Fruit fly (Drosophila melanogaster) whole organism, embryonic: ENCODE data around the gene CG7879.
A peak's percentile ranks its signal among the peaks of the same experiment; 100 is the strongest.

Source experiments
- B-H2 ChIP-seq: fragments of 200-800 bp; sonication (Bioruptor generic); optimal IDR thresholded peaks from 2 replicates; lab custom pipeline; 2018; ENCODE audit warnings: missing biosample characterization, mild to moderate bottlenecking, missing genetic modification characterization
- CG10209 ChIP-seq: fragments of 200-800 bp; sonication (Bioruptor generic); optimal IDR thresholded peaks from 3 replicates; lab custom pipeline; 2017; ENCODE audit warnings: missing biosample characterization, mild to moderate bottlenecking, missing genetic modification characterization, missing genetic modification reagents
- CG11695 ChIP-seq: fragments of 200-800 bp; sonication (Bioruptor generic); IDR thresholded peaks from 3 replicates; pipeline ENCODE4 v1.3.6; 2022; ENCODE audit warnings: missing biosample characterization, missing genetic modification characterization
- CG1233 ChIP-seq: fragments of 200-800 bp; sonication (Bioruptor generic); optimal IDR thresholded peaks from 4 replicates; lab custom pipeline; 2018; ENCODE audit warnings: missing biosample characterization, mild to moderate bottlenecking, missing genetic modification characterization
- CG13287 ChIP-seq: fragments of 200-800 bp; sonication (Bioruptor generic); IDR thresholded peaks from 2 replicates; pipeline ENCODE4 v1.3.6; 2022; ENCODE audit warnings: missing biosample characterization, missing genetic modification characterization; ENCODE audit not compliant: partially characterized antibody
- CG13296 ChIP-seq: fragments of 200-800 bp; sonication (Bioruptor generic); optimal IDR thresholded peaks from 3 replicates; lab custom pipeline; 2018; ENCODE audit warnings: missing biosample characterization, mild to moderate bottlenecking, missing genetic modification characterization
- CG1603 ChIP-seq: fragments of 200-800 bp; sonication (Bioruptor generic); optimal IDR thresholded peaks from 2 replicates; lab custom pipeline; 2019; ENCODE audit warnings: missing biosample characterization, mild to moderate bottlenecking, missing genetic modification characterization, moderate library complexity
- CG17802 ChIP-seq: fragments of 200-800 bp; sonication (Bioruptor generic); optimal IDR thresholded peaks from 2 replicates; lab custom pipeline; 2018; ENCODE audit warnings: missing biosample characterization, mild to moderate bottlenecking, missing genetic modification characterization, moderate library complexity
- CG32767 ChIP-seq: fragments of 200-800 bp; sonication (Bioruptor generic); IDR thresholded peaks from 2 replicates; pipeline ENCODE4 v1.3.6; 2022; ENCODE audit warnings: missing biosample characterization, missing genetic modification characterization
- CG34376 ChIP-seq: fragments of 200-800 bp; sonication (Bioruptor generic); optimal IDR thresholded peaks from 2 replicates; lab custom pipeline; 2018; ENCODE audit warnings: missing biosample characterization, mild to moderate bottlenecking, missing genetic modification characterization
- CG3847 ChIP-seq: fragments of 200-800 bp; sonication (Bioruptor generic); IDR thresholded peaks from 2 replicates; pipeline ENCODE4 v1.3.6; 2022; ENCODE audit warnings: missing biosample characterization, missing genetic modification characterization
- CG3995 ChIP-seq: fragments of 200-800 bp; sonication (Bioruptor generic); optimal IDR thresholded peaks from 3 replicates; lab custom pipeline; 2016; ENCODE audit warnings: missing biosample characterization, missing genetic modification characterization
- CG42726 ChIP-seq: fragments of 200-800 bp; sonication (Bioruptor generic); IDR thresholded peaks from 2 replicates; pipeline ENCODE4 v1.3.6; 2022; ENCODE audit warnings: missing biosample characterization, missing genetic modification characterization; ENCODE audit not compliant: partially characterized antibody
- CG4854 ChIP-seq: fragments of 200-800 bp; sonication (Bioruptor generic); optimal IDR thresholded peaks from 2 replicates; lab custom pipeline; 2016; ENCODE audit warnings: missing biosample characterization, missing genetic modification characterization, inconsistent platforms
- CG5953 ChIP-seq: fragments of 200-800 bp; sonication (Bioruptor generic); IDR thresholded peaks from 2 replicates; pipeline ENCODE4 v1.3.6; 2022; ENCODE audit warnings: missing biosample characterization, missing genetic modification characterization
- CG7839 ChIP-seq: fragments of 200-800 bp; sonication (Bioruptor generic); optimal IDR thresholded peaks from 3 replicates; lab custom pipeline; 2018; ENCODE audit warnings: missing biosample characterization, mild to moderate bottlenecking, missing genetic modification characterization, moderate library complexity
- CG8290 ChIP-seq, 3 experiments: fragments of 200-800 bp; sonication (Bioruptor generic); optimal IDR thresholded peaks; 2 replicates each; lab custom pipeline; 2016 to 2019; ENCODE audit warnings: missing biosample characterization in 3 of 3, missing genetic modification characterization in 3 of 3, mild to moderate bottlenecking in 2 of 3, moderate library complexity in 1 of 3
- CG8765 ChIP-seq: fragments of 200-800 bp; sonication (Bioruptor generic); IDR thresholded peaks from 2 replicates; pipeline ENCODE4 v1.3.6; 2022; ENCODE audit warnings: missing biosample characterization, missing genetic modification characterization
- CG8924 ChIP-seq: fragments of 200-800 bp; optimal IDR thresholded peaks from 3 replicates; lab custom pipeline; 2019; ENCODE audit warnings: missing biosample characterization, mild to moderate bottlenecking, missing genetic modification characterization, moderate library complexity
- CG8944 ChIP-seq: fragments of 200-800 bp; sonication (Bioruptor generic); optimal IDR thresholded peaks from 3 replicates; lab custom pipeline; 2016; ENCODE audit warnings: missing biosample characterization, missing genetic modification characterization
- CG9609 ChIP-seq: fragments of 200-800 bp; sonication (Bioruptor generic); optimal IDR thresholded peaks from 3 replicates; lab custom pipeline; 2016; ENCODE audit warnings: missing biosample characterization, missing genetic modification characterization
- CG9727 ChIP-seq: fragments of 200-800 bp; sonication (Bioruptor generic); optimal IDR thresholded peaks from 3 replicates; lab custom pipeline; 2017; ENCODE audit warnings: missing biosample characterization, mild to moderate bottlenecking, missing genetic modification characterization
- Dip3 ChIP-seq: fragments of 200-800 bp; sonication (Bioruptor generic); optimal IDR thresholded peaks from 3 replicates; lab custom pipeline; 2016; ENCODE audit warnings: missing biosample characterization, missing genetic modification characterization
- HLHmδ ChIP-seq: fragments of 200-800 bp; sonication (Bioruptor generic); optimal IDR thresholded peaks from 2 replicates; lab custom pipeline; 2018; ENCODE audit warnings: missing biosample characterization, mild to moderate bottlenecking, missing genetic modification characterization, moderate library complexity
- Hr39 ChIP-seq: fragments of >200 bp; optimal IDR thresholded peaks from 2 replicates; lab custom pipeline; 2017
- Usf ChIP-seq: fragments of 200-800 bp; sonication (Bioruptor generic); optimal IDR thresholded peaks from 2 replicates; lab custom pipeline; 2017; ENCODE audit warnings: missing genotype, missing biosample characterization, missing genetic modification characterization
- ab ChIP-seq: fragments of 200-800 bp; sonication (Bioruptor generic); optimal IDR thresholded peaks from 2 replicates; lab custom pipeline; 2016; ENCODE audit warnings: missing biosample characterization, missing genetic modification characterization
- al ChIP-seq: fragments of 200-800 bp; sonication (Bioruptor generic); IDR thresholded peaks from 2 replicates; pipeline ENCODE4 v1.3.6; 2022; ENCODE audit warnings: missing biosample characterization, missing genetic modification characterization
- aop ChIP-seq: fragments of 200-800 bp; sonication (Bioruptor generic); IDR thresholded peaks from 2 replicates; pipeline ENCODE4 v1.3.6; 2022; ENCODE audit warnings: missing biosample characterization, missing genetic modification characterization
- ato ChIP-seq: fragments of 200-800 bp; sonication (Bioruptor generic); IDR thresholded peaks from 2 replicates; pipeline ENCODE4 v1.3.6; 2022; ENCODE audit warnings: missing biosample characterization, missing genetic modification characterization; ENCODE audit not compliant: partially characterized antibody
- caup ChIP-seq: fragments of 200-800 bp; sonication (Bioruptor generic); optimal IDR thresholded peaks from 3 replicates; lab custom pipeline; 2017; ENCODE audit warnings: missing biosample characterization, mild to moderate bottlenecking, missing genetic modification characterization, moderate library complexity; ENCODE audit not compliant: severe bottlenecking
- ci ChIP-seq: fragments of 200-800 bp; sonication (Bioruptor generic); IDR thresholded peaks from 3 replicates; pipeline ENCODE4 v1.3.6; 2022; ENCODE audit warnings: missing biosample characterization, missing genetic modification characterization
- dm ChIP-seq: fragments of 200-800 bp; sonication (Bioruptor generic); optimal IDR thresholded peaks from 3 replicates; lab custom pipeline; 2016; ENCODE audit warnings: missing biosample characterization, missing genetic modification characterization
- dpn ChIP-seq, 2 experiments: fragments of 200-800 bp; sonication (Bioruptor generic); optimal IDR thresholded peaks; 3 replicates each; lab custom pipeline; 2016; ENCODE audit warnings: missing biosample characterization in 2 of 2, missing genetic modification characterization in 2 of 2
- fd96Cb ChIP-seq: fragments of 200-800 bp; sonication (Bioruptor generic); optimal IDR thresholded peaks from 2 replicates; lab custom pipeline; 2018; ENCODE audit warnings: missing biosample characterization, mild to moderate bottlenecking, missing genetic modification characterization, moderate library complexity
- gcm ChIP-seq: fragments of 200-800 bp; sonication (Bioruptor generic); optimal IDR thresholded peaks from 2 replicates; lab custom pipeline; 2019; ENCODE audit warnings: missing biosample characterization, mild to moderate bottlenecking, missing genetic modification characterization, moderate library complexity
- onecut ChIP-seq: fragments of 200-800 bp; sonication (Bioruptor generic); IDR thresholded peaks from 2 replicates; pipeline ENCODE4 v1.3.6; 2022; ENCODE audit warnings: missing biosample characterization, missing genetic modification characterization
- otp ChIP-seq: fragments of 200-800 bp; sonication (Bioruptor generic); IDR thresholded peaks from 3 replicates; pipeline ENCODE4, ENCODE4 v1.3.6; 2022; ENCODE audit warnings: missing biosample characterization, missing genetic modification characterization
- phol ChIP-seq: fragments of 200-800 bp; sonication (Bioruptor generic); optimal IDR thresholded peaks from 3 replicates; lab custom pipeline; 2018; ENCODE audit warnings: missing biosample characterization, mild to moderate bottlenecking, missing genetic modification characterization, moderate library complexity
- pnt ChIP-seq: fragments of 200-800 bp; sonication (Bioruptor generic); optimal IDR thresholded peaks from 3 replicates; lab custom pipeline; 2016; ENCODE audit warnings: missing biosample characterization, missing genetic modification characterization
- row ChIP-seq: fragments of 200-800 bp; sonication (Bioruptor generic); IDR thresholded peaks from 3 replicates; pipeline ENCODE4 v1.3.6; 2022; ENCODE audit warnings: missing biosample characterization, missing genetic modification characterization
- salm ChIP-seq: fragments of 200-800 bp; sonication (Bioruptor generic); optimal IDR thresholded peaks from 2 replicates; lab custom pipeline; 2018; ENCODE audit warnings: missing biosample characterization, mild to moderate bottlenecking, missing genetic modification characterization
- sisA ChIP-seq: fragments of 200-800 bp; sonication (Bioruptor generic); IDR thresholded peaks from 2 replicates; pipeline ENCODE4 v1.3.6; 2022; ENCODE audit warnings: missing biosample characterization, missing genetic modification characterization
- ssp ChIP-seq: fragments of 200-800 bp; sonication (Bioruptor generic); IDR thresholded peaks from 2 replicates; pipeline ENCODE4 v1.3.6; 2022; ENCODE audit warnings: missing biosample characterization, missing genetic modification characterization
- stwl ChIP-seq: fragments of 200-800 bp; sonication (Bioruptor generic); optimal IDR thresholded peaks from 3 replicates; lab custom pipeline; 2018; ENCODE audit warnings: missing biosample characterization, mild to moderate bottlenecking, missing genetic modification characterization, moderate library complexity
- tio ChIP-seq: fragments of 200-800 bp; sonication (Bioruptor generic); optimal IDR thresholded peaks from 2 replicates; lab custom pipeline; 2017; ENCODE audit warnings: missing biosample characterization, missing genetic modification characterization, inconsistent platforms
- unc-4 ChIP-seq: fragments of 200-800 bp; sonication (Bioruptor generic); IDR thresholded peaks from 2 replicates; pipeline ENCODE4 v1.3.6; 2022; ENCODE audit warnings: missing biosample characterization, missing genetic modification characterization; ENCODE audit not compliant: partially characterized antibody

CG7879 gene

DNA sequence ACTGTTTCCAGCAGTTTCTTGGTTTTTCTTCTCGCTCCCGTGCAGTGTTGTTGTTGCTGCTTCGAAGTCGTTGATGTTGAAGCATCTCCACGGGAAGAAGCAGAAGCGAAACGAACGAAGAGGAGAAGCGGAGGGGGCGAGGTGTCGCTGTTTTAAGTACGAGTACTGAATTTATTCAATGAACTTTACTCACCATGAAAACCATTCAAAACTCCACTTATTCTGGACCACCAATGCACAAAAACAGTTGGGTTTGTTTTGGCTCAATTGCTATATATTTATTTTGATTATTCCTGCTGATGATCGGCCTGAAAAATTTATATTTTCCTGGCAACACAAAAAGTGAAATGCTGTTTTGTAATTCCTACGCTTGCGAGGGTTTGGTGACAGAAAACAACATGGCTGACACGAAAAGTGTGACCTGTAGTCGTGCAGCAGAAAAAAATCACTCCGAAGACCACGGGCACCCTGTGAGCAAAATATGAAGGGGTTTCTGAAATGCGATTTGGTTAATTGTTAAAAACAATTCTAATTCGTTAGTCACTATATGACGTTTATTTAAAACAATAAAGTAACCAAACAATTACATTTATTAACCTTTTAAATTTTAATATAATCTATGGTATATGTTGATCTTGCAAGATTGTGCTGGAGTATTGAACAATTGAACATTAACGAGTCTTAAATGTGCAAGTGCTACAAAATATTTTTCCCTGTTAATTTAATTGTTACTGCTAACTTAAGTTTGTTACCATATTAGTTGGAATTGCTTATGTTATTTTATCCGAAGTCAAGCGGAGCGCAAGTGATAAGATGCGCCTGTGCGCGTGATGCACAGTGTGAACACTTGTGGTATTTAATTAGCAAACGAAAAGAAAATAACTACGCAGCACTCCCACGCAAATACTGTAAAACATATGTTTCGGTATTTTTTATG lies at the start of gene CG7879:
Gene CG7879, minus strand, starts transcription at position 384 of the 937 bp plus-strand sequence.
- TF ChIP-seq CG8765 (GFP tag; lab: Robert Waterston, UW), result 0 out of 2 replicates have a peak, but pooled peaks have one; percentile 14
- peak; percentile 74 for TF ChIP-seq CG17802 (tag; lab: Kevin White, UChicago)
- TF ChIP-seq caup, result peak; percentile 45
- TF ChIP-seq CG5953, result 0 out of 2 replicates have a peak, but pooled peaks have one; percentile 20
- peak; percentile 16 for TF ChIP-seq CG10209 (GFP tag; lab: Kevin White, UChicago)
- no peak for TF ChIP-seq CG42726 (GFP tag; lab: Robert Waterston, UW)
- no peak for TF ChIP-seq CG8290 (GFP tag; optimal IDR thresholded peaks at IDR 0.05; lab: Kevin White, UChicago)
- no peak for TF ChIP-seq CG8290 (tag; optimal IDR thresholded peaks at IDR 0.05; lab: Kevin White, UChicago)
- TF ChIP-seq CG8924 (tag; lab: Kevin White, UChicago), result peak; percentile 47
- TF ChIP-seq HLHmδ, result peak; percentile 38
- peak; percentile 42 for TF ChIP-seq CG34376 (GFP tag; lab: Kevin White, UChicago)
- peak; percentile 7 for TF ChIP-seq gcm (GFP tag; lab: Kevin White, UChicago)
- peak; percentile 9 for TF ChIP-seq salm (tag; lab: Kevin White, UChicago)
- 0 out of 2 replicates have a peak, but pooled peaks have one; percentile 5 for TF ChIP-seq onecut (GFP tag; lab: Robert Waterston, UW)
- TF ChIP-seq ab, result no peak
- TF ChIP-seq ato (GFP tag; lab: Robert Waterston, UW), result 0 out of 2 replicates have a peak, but pooled peaks have one; percentile 23
- peak; percentile 89 for TF ChIP-seq ssp (GFP tag; lab: Robert Waterston, UW)
- peak; percentile 99 for TF ChIP-seq phol (tag; lab: Kevin White, UChicago)
- TF ChIP-seq pnt (GFP tag; lab: Kevin White, UChicago), result peak; percentile 14
- TF ChIP-seq Hr39 (lab: Kevin White, UChicago), result no peak
- peak; percentile 27 for TF ChIP-seq CG1233
- no peak for TF ChIP-seq CG13296
- TF ChIP-seq aop, result no peak
- TF ChIP-seq CG13287 (GFP tag; lab: Robert Waterston, UW), result peak; percentile 32; the same call in 1 of the 2 replicates
- TF ChIP-seq tio, result no peak
- TF ChIP-seq ci (GFP tag; lab: Robert Waterston, UW), result peak; percentile 65
- TF ChIP-seq al (GFP tag; lab: Robert Waterston, UW), result 0 out of 2 replicates have a peak, but pooled peaks have one; percentile 28
- TF ChIP-seq CG8944 (GFP tag; lab: Kevin White, UChicago), result peak; percentile 2
- TF ChIP-seq CG1603, result peak; percentile 55
- no peak for TF ChIP-seq CG4854 (GFP tag; lab: Kevin White, UChicago)
- 0 out of 3 replicates have a peak, but pooled peaks have one; percentile 16 for TF ChIP-seq otp (GFP tag; lab: Robert Waterston, UW)
- TF ChIP-seq unc-4 (GFP tag; lab: Robert Waterston, UW), result peak; percentile 46; the same call in 1 of the 2 replicates
- no peak for TF ChIP-seq Dip3
- no peak for TF ChIP-seq CG11695
- TF ChIP-seq CG7839 (tag; lab: Kevin White, UChicago), result peak; percentile 15
- peak; percentile 14 for TF ChIP-seq fd96Cb (tag; lab: Kevin White, UChicago)
- TF ChIP-seq sisA (GFP tag; lab: Robert Waterston, UW), result peak; percentile 25
- peak; percentile 14 for TF ChIP-seq dm
- peak; percentile 55 for TF ChIP-seq CG3995
- TF ChIP-seq CG9727 (GFP tag; lab: Kevin White, UChicago), result peak; percentile 51
- TF ChIP-seq stwl (tag; lab: Kevin White, UChicago), result peak; percentile 5
- TF ChIP-seq CG9609, result no peak
- TF ChIP-seq row (GFP tag; lab: Robert Waterston, UW), result peak; percentile 79
- peak in 1 of 2 experiments; percentile 11 for TF ChIP-seq dpn (GFP tag; optimal IDR thresholded peaks at IDR 0.05; lab: Kevin White, UChicago)
- TF ChIP-seq CG3847, result peak; percentile 45
- peak; percentile 55; the same call in 1 of the 2 replicates for TF ChIP-seq CG32767 (GFP tag; lab: Robert Waterston, UW)
- no peak for TF ChIP-seq B-H2 (GFP tag; lab: Kevin White, UChicago)
- no peak for TF ChIP-seq Usf (GFP tag; lab: Kevin White, UChicago)
